Fruit fly (Drosophila melanogaster): Measurements from ENCODE around the gene CG42245.
A peak's percentile ranks its signal among the peaks of the same experiment; 100 is the strongest.

Gene CG42245

dm6 chr3L:2589911-2590763 lies 41.4 kb upstream of the CG42245 start (continued):
- TF ChIP-seq nmo (GFP tag; optimal IDR thresholded peaks at IDR 0.05) = peak; percentile 84
- TF ChIP-seq CG42726 (GFP tag; IDR thresholded peaks at IDR 0.05; ENCODE audit: partially characterized antibody) = no peak
- peak; percentile 53 for TF ChIP-seq CG5180 (GFP tag; optimal IDR thresholded peaks at IDR 0.05)
- TF ChIP-seq kah (GFP tag; optimal IDR thresholded peaks at IDR 0.05) = no peak
- TF ChIP-seq Dref (GFP tag; IDR thresholded peaks at IDR 0.05) = no peak
- TF ChIP-seq CG16813 (GFP tag; IDR thresholded peaks at IDR 0.05; ENCODE audit: partially characterized antibody) = peak; percentile 85
- no peak for TF ChIP-seq Neu2 (GFP tag; optimal IDR thresholded peaks at IDR 0.05; ENCODE audit: borderline replicate concordance)
- TF ChIP-seq zfh1 (GFP tag; IDR thresholded peaks at IDR 0.05) = no peak; the same call in 2 of the 3 replicates
- TF ChIP-seq wek (GFP tag; optimal IDR thresholded peaks at IDR 0.05) = no peak
- TF ChIP-seq Doc2 (GFP tag; IDR thresholded peaks at IDR 0.05) = 0 out of 2 replicates have a peak, but pooled peaks have one; percentile 25
- peak; percentile 56 for TF ChIP-seq CG4820 (GFP tag; optimal IDR thresholded peaks at IDR 0.05)
- TF ChIP-seq CoRest (tag; optimal IDR thresholded peaks at IDR 0.05) = peak; percentile 86
- no peak for TF ChIP-seq CG8478 (optimal IDR thresholded peaks at IDR 0.05)
- peak in 1 of 2 experiments; percentile 62 for TF ChIP-seq Eip74EF (GFP tag; optimal IDR thresholded peaks at IDR 0.05)
- TF ChIP-seq psq (GFP tag; optimal IDR thresholded peaks at IDR 0.05) = peak; percentile 32
- TF ChIP-seq CG6175 (GFP tag; IDR thresholded peaks at IDR 0.05) = no peak
- TF ChIP-seq CG13424 (tag; optimal IDR thresholded peaks at IDR 0.05) = peak; percentile 88
- TF ChIP-seq CG6791 (GFP tag; IDR thresholded peaks at IDR 0.05; ENCODE audit: partially characterized antibody) = peak; percentile 51; the same call in 2 of the 3 replicates
- no peak for TF ChIP-seq CG4730 (GFP tag; IDR thresholded peaks at IDR 0.05)
- peak; percentile 59; the same call in 2 of the 3 replicates for TF ChIP-seq CG17361 (GFP tag; IDR thresholded peaks at IDR 0.05)
- TF ChIP-seq CG14667 (GFP tag; IDR thresholded peaks at IDR 0.05) = no peak
- peak; percentile 61; the same call in 1 of the 3 replicates for TF ChIP-seq so (GFP tag; IDR thresholded peaks at IDR 0.05)
- peak; percentile 81 for TF ChIP-seq phol (tag; optimal IDR thresholded peaks at IDR 0.05)
- TF ChIP-seq CG17385 (GFP tag; optimal IDR thresholded peaks at IDR 0.05) = peak; percentile 80
- no peak for TF ChIP-seq CG16779 (GFP tag; IDR thresholded peaks at IDR 0.05)
- TF ChIP-seq CG4424 (GFP tag; optimal IDR thresholded peaks at IDR 0.05) = peak; percentile 73
- no peak for TF ChIP-seq CG10565 (GFP tag; optimal IDR thresholded peaks at IDR 0.05)
- TF ChIP-seq dpn (GFP tag; optimal IDR thresholded peaks at IDR 0.05) = peak in 1 of 2 experiments; percentile 64
- TF ChIP-seq grau (tag; optimal IDR thresholded peaks at IDR 0.05) = no peak
- no peak for TF ChIP-seq CG9876 (GFP tag; optimal IDR thresholded peaks at IDR 0.05)
- no peak for TF ChIP-seq pfk (GFP tag; optimal IDR thresholded peaks at IDR 0.05)
- no peak for TF ChIP-seq CG10321 (GFP tag; IDR thresholded peaks at IDR 0.05)
- no peak for TF ChIP-seq pros (GFP tag; optimal IDR thresholded peaks at IDR 0.05)
- TF ChIP-seq CG4404 (GFP tag; IDR thresholded peaks at IDR 0.05) = no peak
- peak; percentile 76 for TF ChIP-seq CG10979 (tag; optimal IDR thresholded peaks at IDR 0.05)
- peak; percentile 87 for TF ChIP-seq CG30403 (GFP tag; optimal IDR thresholded peaks at IDR 0.05)
- peak; percentile 1 for TF ChIP-seq sd (tag; optimal IDR thresholded peaks at IDR 0.05)
- TF ChIP-seq CG1832 (GFP tag; optimal IDR thresholded peaks at IDR 0.05) = peak; percentile 25
- TF ChIP-seq chif (GFP tag; optimal IDR thresholded peaks at IDR 0.05) = peak in 1 of 2 experiments; percentile 44
- TF ChIP-seq CG8765 (GFP tag; IDR thresholded peaks at IDR 0.05) = no peak
- peak; percentile 71 for TF ChIP-seq H2.0 (GFP tag; IDR thresholded peaks at IDR 0.05)
- peak; percentile 65 for TF ChIP-seq NfI (GFP tag; optimal IDR thresholded peaks at IDR 0.05)
- TF ChIP-seq zen2 (GFP tag; IDR thresholded peaks at IDR 0.05; ENCODE audit: partially characterized antibody) = peak; percentile 50; the same call in 1 of the 3 replicates
- peak; percentile 71 for TF ChIP-seq az2 (GFP tag; optimal IDR thresholded peaks at IDR 0.05)
- no peak for TF ChIP-seq toy (GFP tag; IDR thresholded peaks at IDR 0.05)
- TF ChIP-seq slou (GFP tag; optimal IDR thresholded peaks at IDR 0.05) = peak; percentile 53
- peak; percentile 69 for TF ChIP-seq CG9437 (GFP tag; optimal IDR thresholded peaks at IDR 0.05)
- TF ChIP-seq CG13287 (GFP tag; IDR thresholded peaks at IDR 0.05; ENCODE audit: partially characterized antibody) = peak; percentile 70
